Worm (Caenorhabditis elegans): Measurements from ENCODE around the gene F55H2.8.

Gene F55H2.8

DNA sequence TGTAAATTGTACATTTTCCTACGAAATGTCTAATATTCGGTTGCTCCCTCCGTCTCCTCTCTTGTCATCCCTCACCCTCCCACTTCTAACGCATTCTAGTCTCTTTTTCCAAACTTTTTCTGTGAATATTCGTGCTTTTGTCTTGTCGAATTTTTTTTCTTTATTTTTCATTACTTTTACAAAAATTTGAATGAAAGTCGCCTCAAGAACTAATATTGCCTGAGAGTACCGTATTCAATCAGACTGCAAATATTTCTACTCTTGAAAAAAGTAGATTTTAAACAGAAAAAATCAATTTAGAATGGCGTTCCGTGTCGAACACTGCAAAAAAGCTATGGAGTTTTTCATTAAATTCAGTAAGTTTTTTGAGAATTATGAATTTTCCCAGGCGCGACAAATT lies 42.6 kb downstream of the F55H2.8 start, which contains the start of gene ZK1098.11:
ZK1098.11 (plus strand) TSS at position 301 of the 400 bp plus-strand sequence.
- TF ChIP-seq hlh-17 (GFP tag; optimal IDR thresholded peaks at IDR 0.05; ENCODE audit: borderline replicate concordance) (no peak), alr-1 (tag; optimal IDR thresholded peaks at IDR 0.05; ENCODE audit: borderline replicate concordance) (no peak)

DNA sequence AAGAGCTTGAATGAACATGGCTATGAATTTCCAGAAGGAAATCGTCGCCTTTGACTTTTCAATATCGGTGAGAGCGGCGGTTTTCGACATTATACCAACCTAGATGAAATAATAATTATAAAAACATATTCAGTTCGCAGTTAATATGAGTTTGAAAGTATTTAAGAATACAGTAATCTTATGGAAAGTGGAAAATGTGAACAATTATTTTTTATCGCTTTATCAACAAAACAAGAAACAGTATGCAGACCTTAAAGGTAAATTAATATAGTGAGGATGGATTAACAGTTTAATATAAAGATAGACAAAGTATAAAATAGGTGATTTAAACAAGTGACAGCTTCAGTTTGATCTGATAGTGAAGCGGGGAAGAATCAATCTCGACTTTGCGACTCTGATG lies 44.8 kb downstream of the F55H2.8 start, which contains the start of gene C48B4.6:
C48B4.6 (minus strand) TSS at position 101 of the 400 bp plus-strand sequence.
- TF ChIP-seq F16B12.6 (tag; optimal IDR thresholded peaks at IDR 0.05), result no peak
- no peak for TF ChIP-seq elt-3 (tag; optimal IDR thresholded peaks at IDR 0.05)
- TF ChIP-seq swsn-7 (tag; optimal IDR thresholded peaks at IDR 0.05), result no peak
- no peak for TF ChIP-seq lin-13 (GFP tag; optimal IDR thresholded peaks at IDR 0.05)
- no peak for TF ChIP-seq blmp-1 (tag; optimal IDR thresholded peaks at IDR 0.05)
- no peak for TF ChIP-seq vab-15 (tag; optimal IDR thresholded peaks at IDR 0.05)
- no peak for TF ChIP-seq C16A3.4 (tag; optimal IDR thresholded peaks at IDR 0.05)
- no peak for TF ChIP-seq pag-3 (tag; optimal IDR thresholded peaks at IDR 0.05; ENCODE audit: borderline replicate concordance, insufficient read depth)
- TF ChIP-seq ztf-11 (tag; optimal IDR thresholded peaks at IDR 0.05), result no peak
- no peak for TF ChIP-seq zag-1 (tag; optimal IDR thresholded peaks at IDR 0.05)
- no peak for TF ChIP-seq unc-86 (tag; optimal IDR thresholded peaks at IDR 0.05)
- no peak for TF ChIP-seq nhr-20 (tag; optimal IDR thresholded peaks at IDR 0.05)
- TF ChIP-seq C04F5.9 (tag; optimal IDR thresholded peaks at IDR 0.05), result no peak
- no peak for TF ChIP-seq lin-15B (tag; optimal IDR thresholded peaks at IDR 0.05)
- no peak for TF ChIP-seq mab-9 (GFP tag; IDR thresholded peaks at IDR 0.05)
- no peak for TF ChIP-seq alr-1 (tag; optimal IDR thresholded peaks at IDR 0.05; ENCODE audit: borderline replicate concordance)

DNA sequence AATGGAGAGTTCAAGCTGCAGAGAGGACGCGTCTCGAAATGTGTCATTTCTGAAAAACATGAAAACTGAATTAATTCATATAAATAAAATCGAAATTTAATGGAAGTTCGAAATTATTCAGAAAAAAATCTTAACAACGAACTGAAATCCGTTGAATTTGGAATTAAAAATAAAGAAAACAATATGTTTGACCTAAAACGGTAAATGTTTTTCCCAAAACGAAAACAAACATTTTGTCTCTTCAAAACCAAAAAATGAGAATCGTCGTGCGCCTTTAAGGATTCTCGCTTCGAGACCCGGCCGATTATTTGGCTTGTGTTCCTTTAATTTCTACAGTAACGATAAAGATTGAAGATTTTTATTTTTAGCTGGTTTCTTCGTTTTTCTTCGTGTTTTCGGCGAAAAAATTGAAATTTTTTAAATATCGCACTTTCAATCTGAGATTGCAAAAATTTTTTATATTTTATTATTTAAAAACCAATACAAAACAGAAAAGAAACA lies 45.8 kb downstream of the F55H2.8 start, which contains the start of gene C48B4.7:
C48B4.7 (minus strand) TSS at position 51 of the 501 bp plus-strand sequence.
- TF ChIP-seq unc-98 (GFP tag; IDR thresholded peaks at IDR 0.05) (no peak), efl-3 (GFP tag; optimal IDR thresholded peaks at IDR 0.05) (no peak), egl-13 (tag; optimal IDR thresholded peaks at IDR 0.05) (no peak), tlp-1 (tag; optimal IDR thresholded peaks at IDR 0.05) (no peak), mab-9 (GFP tag; IDR thresholded peaks at IDR 0.05) (no peak), nhr-19 (GFP tag; conservative IDR thresholded peaks at IDR 0.05) (no peak), nhr-11 (tag; optimal IDR thresholded peaks at IDR 0.05) (no peak), ceh-63 (GFP tag; optimal IDR thresholded peaks at IDR 0.05) (no peak), swsn-7 (tag; optimal IDR thresholded peaks at IDR 0.05) (no peak), isw-1 (GFP tag; IDR thresholded peaks at IDR 0.05) (no peak), ceh-90 (tag; optimal IDR thresholded peaks at IDR 0.05) (no peak), unc-30 (tag; optimal IDR thresholded peaks at IDR 0.05) (no peak), lin-35 (GFP tag; optimal IDR thresholded peaks at IDR 0.05) (no peak), ceh-8 (GFP tag; optimal IDR thresholded peaks at IDR 0.05) (no peak)

DNA sequence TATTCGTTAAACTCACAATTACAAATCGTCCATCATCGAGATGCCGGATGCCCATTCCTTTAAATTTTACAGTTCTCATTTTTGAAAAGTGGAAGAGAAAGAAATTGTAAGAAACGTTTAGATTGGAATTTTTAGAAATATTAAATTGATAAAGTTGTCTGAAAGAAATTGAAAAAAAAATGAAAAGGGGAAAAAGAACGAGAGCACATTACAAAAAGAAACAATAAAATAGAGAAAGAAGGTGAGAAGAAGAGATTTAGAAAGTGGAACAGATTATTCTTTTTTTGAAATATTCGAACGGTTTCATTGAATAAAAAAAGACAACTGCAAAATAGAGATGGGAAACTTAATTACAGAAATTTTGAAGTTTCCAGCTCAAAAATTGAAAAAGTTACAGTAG lies 47.5 kb downstream of the F55H2.8 start, which contains the start of gene C48B4.8:
C48B4.8 (minus strand) TSS at position 101 of the 400 bp plus-strand sequence.
- TF ChIP-seq blmp-1 (tag; optimal IDR thresholded peaks at IDR 0.05), result no peak
- TF ChIP-seq ceh-82 (tag; optimal IDR thresholded peaks at IDR 0.05), result no peak
- TF ChIP-seq C04F5.9 (tag; optimal IDR thresholded peaks at IDR 0.05), result no peak
- no peak for TF ChIP-seq grh-1 (GFP tag; IDR thresholded peaks at IDR 0.05)
- TF ChIP-seq rnt-1 (tag; optimal IDR thresholded peaks at IDR 0.05), result no peak
- TF ChIP-seq hlh-17 (GFP tag; optimal IDR thresholded peaks at IDR 0.05; ENCODE audit: borderline replicate concordance), result no peak
- TF ChIP-seq elt-3 (tag; optimal IDR thresholded peaks at IDR 0.05), result no peak
- no peak for TF ChIP-seq C34B4.2 (tag; optimal IDR thresholded peaks at IDR 0.05)
- TF ChIP-seq aly-2 (tag; optimal IDR thresholded peaks at IDR 0.05), result no peak
- TF ChIP-seq elt-2 (tag; optimal IDR thresholded peaks at IDR 0.05), result no peak
- no peak for TF ChIP-seq pax-3 (tag; optimal IDR thresholded peaks at IDR 0.05)
- no peak for TF ChIP-seq ceh-63 (GFP tag; optimal IDR thresholded peaks at IDR 0.05)
- no peak for TF ChIP-seq unc-98 (GFP tag; IDR thresholded peaks at IDR 0.05)
- no peak for TF ChIP-seq nhr-11 (tag; optimal IDR thresholded peaks at IDR 0.05)
- TF ChIP-seq nhr-77 (tag; optimal IDR thresholded peaks at IDR 0.05), result no peak
- no peak for TF ChIP-seq nhr-90 (tag; optimal IDR thresholded peaks at IDR 0.05; ENCODE audit: poor library complexity)
- no peak for TF ChIP-seq alr-1 (tag; optimal IDR thresholded peaks at IDR 0.05; ENCODE audit: borderline replicate concordance)
- TF ChIP-seq C16A3.4 (tag; optimal IDR thresholded peaks at IDR 0.05), result no peak
- no peak for TF ChIP-seq pqm-1 (tag; optimal IDR thresholded peaks at IDR 0.05)
- TF ChIP-seq fos-1 (tag; optimal IDR thresholded peaks at IDR 0.05), result no peak

All from whole organism, L1 larva.